Fruit fly (Drosophila melanogaster) whole organism, wandering third instar larva: Measurements from ENCODE around the gene CG7985.
A peak's percentile ranks its signal among the peaks of the same experiment; 100 is the strongest.

Experiments used
- Abd-B ChIP-seq: fragments of >200 bp; optimal IDR thresholded peaks from 2 replicates; lab custom pipeline; 2017; ENCODE audit warnings: missing biosample characterization, missing genetic modification characterization
- CG9705 ChIP-seq: fragments of 200-800 bp; sonication (Bioruptor generic); optimal IDR thresholded peaks from 2 replicates; lab custom pipeline; 2018; ENCODE audit warnings: missing biosample characterization, mild to moderate bottlenecking, missing genetic modification characterization
- CrebA ChIP-seq: fragments of 200-800 bp; sonication (Bioruptor generic); optimal IDR thresholded peaks from 2 replicates; lab custom pipeline; 2016; ENCODE audit warnings: missing biosample characterization, mild to moderate bottlenecking, missing genetic modification characterization, borderline replicate concordance
- Dfd ChIP-seq: fragments of >200 bp; optimal IDR thresholded peaks from 2 replicates; lab custom pipeline; 2017; ENCODE audit warnings: missing biosample characterization, missing genetic modification characterization
- GATAd ChIP-seq: sonication (Bioruptor generic); optimal IDR thresholded peaks from 2 replicates; lab custom pipeline; 2016; ENCODE audit warnings: missing biosample characterization, missing genetic modification characterization
- HLH106 ChIP-seq: fragments of 200-800 bp; optimal IDR thresholded peaks from 3 replicates; lab custom pipeline; 2019; ENCODE audit warnings: missing biosample characterization, mild to moderate bottlenecking, missing genetic modification characterization, moderate library complexity
- Hnf4 ChIP-seq: fragments of 200-800 bp; sonication (Bioruptor generic); optimal IDR thresholded peaks from 2 replicates; lab custom pipeline; 2016; ENCODE audit warnings: missing biosample characterization, mild to moderate bottlenecking, missing genetic modification characterization
- Hr78 ChIP-seq: fragments of >200 bp; optimal IDR thresholded peaks from 2 replicates; lab custom pipeline; 2017; ENCODE audit warnings: missing biosample characterization, missing genetic modification characterization
- Hr83 ChIP-seq: fragments of 200-300 bp; sonication (Bioruptor generic); optimal IDR thresholded peaks from 2 replicates; lab custom pipeline; 2016; ENCODE audit warnings: missing biosample characterization, mild to moderate bottlenecking, missing genetic modification characterization, moderate library complexity; ENCODE audit not compliant: poor library complexity, severe bottlenecking
- Jra ChIP-seq: sonication (Bioruptor generic); optimal IDR thresholded peaks from 2 replicates; lab custom pipeline; 2016; ENCODE audit warnings: missing biosample characterization, missing genetic modification characterization
- Mio ChIP-seq: sonication (Bioruptor generic); optimal IDR thresholded peaks from 2 replicates; lab custom pipeline; 2016; ENCODE audit warnings: missing biosample characterization, missing genetic modification characterization
- Myc ChIP-seq: fragments of >200 bp; optimal IDR thresholded peaks from 2 replicates; lab custom pipeline; 2017
- N ChIP-seq: fragments of >200 bp; optimal IDR thresholded peaks from 2 replicates; lab custom pipeline; 2018; ENCODE audit warnings: missing biosample characterization, missing external identifiers, missing genetic modification characterization
- OdsH ChIP-seq: fragments of 200-800 bp; sonication (Bioruptor generic); optimal IDR thresholded peaks from 2 replicates; lab custom pipeline; 2016; ENCODE audit warnings: missing biosample characterization, mild to moderate bottlenecking, missing genetic modification characterization
- Rel ChIP-seq, 2 experiments: fragments of 200-800 bp; sonication (Bioruptor generic) in 1 of 2; optimal IDR thresholded peaks; 2 replicates in 1 of 2; 3 replicates in 1 of 2; lab custom pipeline; 2016 to 2019; ENCODE audit warnings: mild to moderate bottlenecking in 2 of 2, missing biosample characterization in 2 of 2, missing genetic modification characterization in 2 of 2, moderate library complexity in 1 of 2
- Sp1 ChIP-seq: fragments of 200-800 bp; sonication (Bioruptor generic); optimal IDR thresholded peaks from 3 replicates; lab custom pipeline; 2019; ENCODE audit warnings: missing biosample characterization, mild to moderate bottlenecking, missing genetic modification characterization, moderate library complexity
- br ChIP-seq: fragments of 200-800 bp; sonication (Bioruptor generic); optimal IDR thresholded peaks from 2 replicates; lab custom pipeline; 2016; ENCODE audit warnings: missing biosample characterization, missing genetic modification characterization
- brk ChIP-seq: fragments of 200-800 bp; sonication (Bioruptor generic); optimal IDR thresholded peaks from 2 replicates; lab custom pipeline; 2016; ENCODE audit warnings: missing biosample characterization, mild to moderate bottlenecking, missing genetic modification characterization
- dl ChIP-seq, 2 experiments: fragments of 175-275, 200-275 bp in 1 of 2; fragments of 200-275 bp in 1 of 2; sonication (Bioruptor generic); optimal IDR thresholded peaks; lab custom pipeline; 2018; ENCODE audit warnings: mild to moderate bottlenecking in 2 of 2, missing biosample characterization in 2 of 2, missing genetic modification characterization in 2 of 2, moderate library complexity in 2 of 2; ENCODE audit not compliant: partially characterized antibody in 2 of 2, insufficient read depth in 1 of 2
- dmrt93B ChIP-seq: fragments of 200-800 bp; sonication (Bioruptor generic); optimal IDR thresholded peaks from 2 replicates; lab custom pipeline; 2018; ENCODE audit warnings: missing biosample characterization, mild to moderate bottlenecking, missing genetic modification characterization
- dsf ChIP-seq: sonication (Bioruptor generic); optimal IDR thresholded peaks from 2 replicates; lab custom pipeline; 2016; ENCODE audit warnings: missing biosample characterization, missing genetic modification characterization, borderline replicate concordance
- ey ChIP-seq: fragments of 200-800 bp; sonication (Bioruptor generic); optimal IDR thresholded peaks from 2 replicates; lab custom pipeline; 2016; ENCODE audit warnings: missing biosample characterization, missing genetic modification characterization
- foxo ChIP-seq, 2 experiments: fragments of 200-800 bp; sonication (Bioruptor generic); optimal IDR thresholded peaks; 2 replicates in 1 of 2; 3 replicates in 1 of 2; lab custom pipeline; 2016 to 2017; ENCODE audit warnings: missing biosample characterization in 2 of 2, missing genetic modification characterization in 2 of 2
- fru ChIP-seq: fragments of 200-800 bp; sonication (Bioruptor generic); optimal IDR thresholded peaks from 3 replicates; lab custom pipeline; 2016; ENCODE audit warnings: missing biosample characterization, mild to moderate bottlenecking, missing genetic modification characterization
- h ChIP-seq: fragments of 200-800 bp; sonication (Bioruptor generic); optimal IDR thresholded peaks from 3 replicates; lab custom pipeline; 2016; ENCODE audit warnings: missing biosample characterization, mild to moderate bottlenecking, missing genetic modification characterization
- jim ChIP-seq: fragments of 175-275, 200-325 bp; sonication (Bioruptor generic); optimal IDR thresholded peaks from 2 replicates; lab custom pipeline; 2016; ENCODE audit warnings: missing biosample characterization, mild to moderate bottlenecking, missing genetic modification characterization
- lola ChIP-seq: fragments of >200 bp; optimal IDR thresholded peaks from 2 replicates; lab custom pipeline; 2017; ENCODE audit warnings: missing biosample characterization, missing genetic modification characterization
- pan ChIP-seq: fragments of >200 bp; optimal IDR thresholded peaks from 2 replicates; lab custom pipeline; 2017
- psq ChIP-seq: fragments of 200-800 bp; sonication (Bioruptor generic); optimal IDR thresholded peaks from 3 replicates; lab custom pipeline; 2017; ENCODE audit warnings: missing biosample characterization, mild to moderate bottlenecking, missing genetic modification characterization, moderate library complexity
- rgr ChIP-seq: fragments of 200-800 bp; sonication (Bioruptor generic); optimal IDR thresholded peaks from 3 replicates; lab custom pipeline; 2016; ENCODE audit warnings: missing biosample characterization, mild to moderate bottlenecking, missing genetic modification characterization
- sage ChIP-seq: fragments of 200-800 bp; sonication (Bioruptor generic); optimal IDR thresholded peaks from 2 replicates; lab custom pipeline; 2016; ENCODE audit warnings: missing biosample characterization, mild to moderate bottlenecking, missing genetic modification characterization
- sv ChIP-seq: fragments of 200-800 bp; sonication (Bioruptor generic); optimal IDR thresholded peaks from 3 replicates; lab custom pipeline; 2016; ENCODE audit warnings: missing biosample characterization, missing genetic modification characterization
- tai ChIP-seq: sonication (Bioruptor generic); optimal IDR thresholded peaks from 2 replicates; lab custom pipeline; 2016; ENCODE audit warnings: missing biosample characterization, missing genetic modification characterization
- usp ChIP-seq: fragments of >200 bp; optimal IDR thresholded peaks from 2 replicates; lab custom pipeline; 2017; ENCODE audit warnings: missing biosample characterization, missing genetic modification characterization
- woc ChIP-seq: sonication (Bioruptor generic); optimal IDR thresholded peaks from 2 replicates; lab custom pipeline; 2016; ENCODE audit warnings: missing biosample characterization, mild to moderate bottlenecking, missing genetic modification characterization

CG7985 gene

DNA sequence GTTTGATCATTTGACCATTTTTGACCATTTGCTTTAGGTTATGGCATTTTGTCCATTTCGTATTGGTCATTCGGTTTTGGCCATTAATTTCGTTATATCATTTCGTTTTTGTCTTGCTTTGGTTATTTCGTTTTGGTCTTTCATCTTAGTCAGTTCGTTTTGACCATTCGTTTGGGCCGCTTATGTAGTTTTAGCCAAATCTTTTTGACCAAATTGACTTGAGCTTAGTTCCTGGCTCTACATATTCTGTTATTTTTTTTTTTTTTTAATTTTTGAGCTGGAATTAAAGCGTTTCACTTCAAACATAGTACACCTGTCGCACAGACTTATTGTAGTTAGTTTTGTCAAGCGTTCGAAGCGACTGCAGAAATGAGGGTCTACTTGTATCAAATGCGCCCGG is 41.3 kb upstream of the CG7985 start, which contains the start of gene CG14315:
Gene CG14315 (plus strand): TSS at position 301 of the 400 bp plus-strand sequence.
- no peak for TF ChIP-seq Hnf4 (GFP tag; lab: Kevin White, UChicago)
- no peak for TF ChIP-seq OdsH (GFP tag; lab: Kevin White, UChicago)
- no peak for TF ChIP-seq Abd-B (GFP tag; lab: Kevin White, UChicago)
- TF ChIP-seq psq (GFP tag; lab: Kevin White, UChicago): no peak
- TF ChIP-seq rgr (GFP tag; lab: Kevin White, UChicago): no peak
- TF ChIP-seq sage: no peak
- no peak for TF ChIP-seq Myc (lab: Kevin White, UChicago)
- TF ChIP-seq Rel (GFP tag; optimal IDR thresholded peaks at IDR 0.05; lab: Kevin White, UChicago): no peak
- no peak for TF ChIP-seq Rel (tag; optimal IDR thresholded peaks at IDR 0.05; lab: Kevin White, UChicago)
- TF ChIP-seq Hr83 (GFP tag; lab: Kevin White, UChicago): no peak
- no peak for TF ChIP-seq ey
- no peak for TF ChIP-seq Hr78

- TF ChIP-seq Jra (GFP tag; lab: Kevin White, UChicago): no peak
- TF ChIP-seq jim (GFP tag; lab: Kevin White, UChicago): no peak
- TF ChIP-seq Dfd (GFP tag; lab: Kevin White, UChicago): no peak
- TF ChIP-seq Rel (GFP tag; optimal IDR thresholded peaks at IDR 0.05; lab: Kevin White, UChicago): no peak
- no peak for TF ChIP-seq Rel (tag; optimal IDR thresholded peaks at IDR 0.05; lab: Kevin White, UChicago)
- no peak for TF ChIP-seq ey
- no peak for TF ChIP-seq woc (GFP tag; lab: Kevin White, UChicago)
- no peak for TF ChIP-seq GATAd (GFP tag; lab: Kevin White, UChicago)
These were observed 39.4 kb upstream of the CG7985 start for dm6 chr3R:18160165-18160814.

DNA sequence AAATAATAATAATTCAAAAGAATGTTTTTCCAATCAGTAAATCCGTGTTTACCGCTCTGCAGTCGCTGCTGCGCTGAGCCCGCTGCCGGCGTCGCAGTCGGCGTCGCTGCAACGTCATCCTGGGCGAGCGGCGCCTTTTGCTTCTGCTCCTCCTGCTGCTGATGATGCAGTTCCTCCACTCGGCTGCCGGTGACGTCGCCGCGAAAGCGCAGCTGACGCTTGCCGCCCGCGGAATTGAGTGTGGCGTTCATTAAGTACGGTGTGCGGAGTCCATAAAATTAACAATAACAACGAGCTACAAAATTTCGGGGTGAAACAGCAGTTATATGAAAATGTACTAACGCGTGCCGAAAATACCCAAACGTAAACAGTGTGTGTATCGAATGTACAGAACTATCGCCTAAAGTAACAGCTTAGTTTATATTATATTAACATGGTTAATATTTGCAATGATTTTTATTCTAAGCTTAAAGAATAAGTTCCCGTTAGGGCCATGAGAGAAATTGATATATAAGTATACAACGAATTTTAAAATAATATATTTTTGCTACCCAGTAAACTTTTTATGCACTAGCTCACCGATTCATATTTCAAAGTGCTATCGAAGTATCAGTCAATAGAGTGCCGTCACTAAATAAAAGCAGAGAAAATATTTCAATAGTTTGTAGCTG is 35.5 kb upstream of the CG7985 start, which contains the start of the genes CG7218 and Cbp20:
Gene CG7218 (minus strand): TSS at position 346 of the 671 bp plus-strand sequence.
Gene Cbp20 (plus strand): TSS at position 610 of the 671 bp plus-strand sequence.
- peak; percentile 86 for TF ChIP-seq Hnf4 (GFP tag; lab: Kevin White, UChicago)
- peak; percentile 76 for TF ChIP-seq woc (GFP tag; lab: Kevin White, UChicago)
- peak; percentile 72 for TF ChIP-seq fru
- peak; percentile 74 for TF ChIP-seq HLH106 (tag; lab: Kevin White, UChicago)
- TF ChIP-seq rgr (GFP tag; lab: Kevin White, UChicago): peak; percentile 75
- TF ChIP-seq CG9705 (GFP tag; lab: Kevin White, UChicago): peak; percentile 62
- TF ChIP-seq Dfd (GFP tag; lab: Kevin White, UChicago): no peak
- TF ChIP-seq dmrt93B (GFP tag; lab: Kevin White, UChicago): peak; percentile 26
- peak; percentile 14 for TF ChIP-seq Mio
- no peak for TF ChIP-seq CrebA (GFP tag; lab: Kevin White, UChicago)
- peak; percentile 77 for TF ChIP-seq Jra (GFP tag; lab: Kevin White, UChicago)
- peak; percentile 89 for TF ChIP-seq Hr83 (GFP tag; lab: Kevin White, UChicago)
- peak; percentile 66 for TF ChIP-seq Sp1 (GFP tag; lab: Kevin White, UChicago)
- peak; percentile 70 for TF ChIP-seq OdsH (GFP tag; lab: Kevin White, UChicago)
- peak; percentile 52 for TF ChIP-seq br (GFP tag; lab: Kevin White, UChicago)
- no peak for TF ChIP-seq dl (GFP tag; optimal IDR thresholded peaks at IDR 0.05; lab: Kevin White, UChicago; ENCODE audit: insufficient read depth in 1 of 2, partially characterized antibody in 2 of 2)
- no peak for TF ChIP-seq lola (GFP tag; lab: Kevin White, UChicago)
- peak; percentile 58 for TF ChIP-seq sv
- TF ChIP-seq ey: peak; percentile 53
- peak; percentile 61 for TF ChIP-seq psq (GFP tag; lab: Kevin White, UChicago)
- TF ChIP-seq dsf (GFP tag; lab: Kevin White, UChicago): peak; percentile 56
- TF ChIP-seq Rel (GFP tag; optimal IDR thresholded peaks at IDR 0.05; lab: Kevin White, UChicago): no peak
- peak; percentile 15 for TF ChIP-seq Rel (tag; optimal IDR thresholded peaks at IDR 0.05; lab: Kevin White, UChicago)
- TF ChIP-seq brk (GFP tag; lab: Kevin White, UChicago): peak; percentile 79
- TF ChIP-seq foxo (GFP tag; optimal IDR thresholded peaks at IDR 0.05; lab: Kevin White, UChicago): peak in 1 of 2 experiments; percentile 80
- TF ChIP-seq Myc (lab: Kevin White, UChicago): no peak
- peak; percentile 41 for TF ChIP-seq sage
- peak; percentile 73 for TF ChIP-seq h (GFP tag; lab: Kevin White, UChicago)
- TF ChIP-seq usp: no peak
- no peak for TF ChIP-seq N (GFP tag; lab: Kevin White, UChicago)
- no peak for TF ChIP-seq GATAd (GFP tag; lab: Kevin White, UChicago)
- peak; percentile 91 for TF ChIP-seq tai (GFP tag; lab: Kevin White, UChicago)
- TF ChIP-seq pan (lab: Kevin White, UChicago): no peak
